Worm (Caenorhabditis elegans): ENCODE data around the gene clh-2.

Gene clh-2

DNA sequence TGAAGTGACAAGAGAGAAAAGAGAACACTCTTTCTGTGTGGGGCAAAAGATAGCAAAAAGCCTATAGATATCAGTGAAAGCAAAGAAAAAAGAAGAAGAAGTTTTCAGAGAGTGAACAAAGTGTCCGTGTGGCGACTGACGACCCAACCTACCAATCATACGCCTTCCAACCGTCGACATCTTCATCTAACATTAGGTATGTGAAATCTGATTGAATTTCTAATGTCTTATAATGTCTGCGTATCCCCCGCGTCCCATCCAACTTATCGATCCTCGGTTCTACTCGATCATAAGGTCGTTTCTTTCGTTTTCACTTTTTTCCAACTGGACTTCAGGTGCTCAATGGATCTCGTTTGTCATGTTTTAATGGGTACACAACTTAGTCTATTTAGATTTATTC is 44.4 kb upstream of the clh-2 start:
- TF ChIP-seq F37B4.10 (GFP tag; IDR thresholded peaks at IDR 0.05), result no peak
- no peak for TF ChIP-seq F55B11.4 (tag; optimal IDR thresholded peaks at IDR 0.05; ENCODE audit: borderline replicate concordance, insufficient read depth)
- TF ChIP-seq ztf-26 (tag; optimal IDR thresholded peaks at IDR 0.05), result no peak
- no peak for TF ChIP-seq hsf-1 (GFP tag; IDR thresholded peaks at IDR 0.05)
- TF ChIP-seq snpc-1.3 (tag; optimal IDR thresholded peaks at IDR 0.05; ENCODE audit: insufficient read depth), result no peak
- no peak for TF ChIP-seq ceh-40 (GFP tag; IDR thresholded peaks at IDR 0.05)
- TF ChIP-seq ets-4 (GFP tag; optimal IDR thresholded peaks at IDR 0.05), result no peak
- TF ChIP-seq ccch-3 (GFP tag; optimal IDR thresholded peaks at IDR 0.05), result no peak
- TF ChIP-seq nfyb-1 (GFP tag; IDR thresholded peaks at IDR 0.05), result no peak
- TF ChIP-seq bed-1 (GFP tag; IDR thresholded peaks at IDR 0.05), result no peak

ce11 chrII:11307953-11308352 is 43.7 kb upstream of the clh-2 start:
- TF ChIP-seq F33H1.4 (GFP tag; IDR thresholded peaks at IDR 0.05) (no peak), let-607 (tag; optimal IDR thresholded peaks at IDR 0.05) (no peak), somi-1 (GFP tag; optimal IDR thresholded peaks at IDR 0.05) (no peak), snpc-3.4 (tag; optimal IDR thresholded peaks at IDR 0.05) (no peak)

- no peak for TF ChIP-seq attf-3 (GFP tag; conservative IDR thresholded peaks at IDR 0.05)
- TF ChIP-seq mcd-1 (GFP tag; IDR thresholded peaks at IDR 0.05), result no peak
- no peak for TF ChIP-seq let-526 (GFP tag; IDR thresholded peaks at IDR 0.05)
- no peak for TF ChIP-seq die-1 (tag; optimal IDR thresholded peaks at IDR 0.05)
- TF ChIP-seq nfya-1 (tag; optimal IDR thresholded peaks at IDR 0.05; ENCODE audit: borderline replicate concordance, insufficient read depth), result no peak
- no peak for TF ChIP-seq F57C9.4 (tag; optimal IDR thresholded peaks at IDR 0.05)
- no peak for TF ChIP-seq madf-6 (GFP tag; IDR thresholded peaks at IDR 0.05)
- no peak for TF ChIP-seq K12H6.12 (tag; optimal IDR thresholded peaks at IDR 0.05)
- no peak for TF ChIP-seq dpl-1 (GFP tag; optimal IDR thresholded peaks at IDR 0.05)
- no peak for TF ChIP-seq F23B12.7 (tag; optimal IDR thresholded peaks at IDR 0.05; ENCODE audit: insufficient read depth)
- no peak for TF ChIP-seq ZK185.1 (tag; optimal IDR thresholded peaks at IDR 0.05; ENCODE audit: poor library complexity, severe bottlenecking)
- no peak for TF ChIP-seq C06A6.2 (GFP tag; conservative IDR thresholded peaks at IDR 0.05)
- TF ChIP-seq unc-130 (GFP tag; optimal IDR thresholded peaks at IDR 0.05), result no peak
- no peak for TF ChIP-seq cebp-1 (GFP tag; IDR thresholded peaks at IDR 0.05)
- TF ChIP-seq cebp-1 (tag; optimal IDR thresholded peaks at IDR 0.05), result no peak
- no peak for TF ChIP-seq madf-10 (tag; optimal IDR thresholded peaks at IDR 0.05)
- no peak for TF ChIP-seq dox-1 (GFP tag; IDR thresholded peaks at IDR 0.05)
- TF ChIP-seq lir-1 (GFP tag; conservative IDR thresholded peaks at IDR 0.05), result no peak
Measured at ce11 chrII:11312223-11312622, 39.5 kb upstream of the clh-2 start, which contains the start of gene T24F1.7. Gene T24F1.7, plus strand, starts transcription at chrII:11312523.

ce11 chrII:11314165-11314564 is 37.5 kb upstream of the clh-2 start, which contains the start of gene T24F1.4:
Gene T24F1.4, minus strand, starts transcription at chrII:11314265.
- TF ChIP-seq ceh-27 (GFP tag; optimal IDR thresholded peaks at IDR 0.05) (no peak), nhr-80 (tag; optimal IDR thresholded peaks at IDR 0.05) (no peak), ekl-4 (GFP tag; IDR thresholded peaks at IDR 0.05) (no peak), ets-4 (GFP tag; optimal IDR thresholded peaks at IDR 0.05) (no peak), snpc-4 (GFP tag; optimal IDR thresholded peaks at IDR 0.05) (no peak), snpc-4 (tag; optimal IDR thresholded peaks at IDR 0.05) (no peak), lag-1 (GFP tag; IDR thresholded peaks at IDR 0.05) (no peak), T26A5.8 (tag; optimal IDR thresholded peaks at IDR 0.05) (no peak), hlh-26 (GFP tag; conservative IDR thresholded peaks at IDR 0.05) (no peak), snpc-1.1 (tag; optimal IDR thresholded peaks at IDR 0.05; ENCODE audit: insufficient read depth) (no peak), mes-4 (tag; optimal IDR thresholded peaks at IDR 0.05) (no peak), die-1 (tag; optimal IDR thresholded peaks at IDR 0.05) (no peak), nhr-90 (tag; optimal IDR thresholded peaks at IDR 0.05) (no peak), F10E7.11 (tag; optimal IDR thresholded peaks at IDR 0.05) (no peak), snpc-1.3 (tag; optimal IDR thresholded peaks at IDR 0.05; ENCODE audit: insufficient read depth) (no peak), attf-5 (GFP tag; optimal IDR thresholded peaks at IDR 0.05) (no peak), fkh-3 (tag; optimal IDR thresholded peaks at IDR 0.05) (no peak)
